Fruit fly (Drosophila melanogaster) whole organism: ENCODE measurements around the gene CG14377.

Experiments used
- CG8478 ChIP-seq: fragments of >200 bp; optimal IDR thresholded peaks from 2 replicates; lab custom pipeline; 2018; ENCODE audit warnings: inconsistent platforms
- Dll ChIP-seq: fragments of >200 bp; optimal IDR thresholded peaks from 2 replicates; lab custom pipeline; 2017
- EcR ChIP-seq, 2 experiments: fragments of >200 bp; optimal IDR thresholded peaks; 2 replicates each; lab custom pipeline; 2017; ENCODE audit warnings: missing biosample characterization in 2 of 2, missing genetic modification characterization in 2 of 2, missing genetic modification reagents in 2 of 2
- pan ChIP-seq: fragments of >200 bp; optimal IDR thresholded peaks from 2 replicates; lab custom pipeline; 2017
- psq ChIP-seq: fragments of >200 bp; optimal IDR thresholded peaks from 2 replicates; lab custom pipeline; 2017
- usp ChIP-seq: fragments of >200 bp; optimal IDR thresholded peaks from 2 replicates; lab custom pipeline; 2017; ENCODE audit warnings: missing biosample characterization, missing genetic modification characterization, mixed read lengths

Gene CG14377

DNA sequence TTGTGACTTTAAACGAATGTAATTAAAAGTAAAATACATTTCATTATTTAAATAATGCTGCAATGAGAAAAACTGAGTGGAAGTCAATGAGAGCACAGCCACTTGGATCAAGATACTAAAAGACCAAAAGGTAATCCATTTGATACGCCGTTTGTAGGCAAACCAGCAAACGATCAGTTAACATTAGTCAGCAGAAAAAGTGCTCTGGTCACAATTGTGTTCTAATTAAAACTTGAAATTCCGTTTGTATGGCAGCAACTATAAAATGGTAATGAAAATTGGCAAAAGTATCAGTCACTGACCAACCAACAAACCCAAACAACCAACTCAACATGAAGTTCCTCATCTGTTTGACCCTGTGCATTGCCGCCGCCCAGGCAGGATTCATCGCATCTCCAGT is at the start of gene CG14377:
TSS of gene CG14377 (plus strand) at position 301 of the 400 bp plus-strand sequence.
- TF ChIP-seq CG8478: no peak
- no peak for TF ChIP-seq psq (lab: Kevin White, UChicago)
- TF ChIP-seq pan: no peak

DNA sequence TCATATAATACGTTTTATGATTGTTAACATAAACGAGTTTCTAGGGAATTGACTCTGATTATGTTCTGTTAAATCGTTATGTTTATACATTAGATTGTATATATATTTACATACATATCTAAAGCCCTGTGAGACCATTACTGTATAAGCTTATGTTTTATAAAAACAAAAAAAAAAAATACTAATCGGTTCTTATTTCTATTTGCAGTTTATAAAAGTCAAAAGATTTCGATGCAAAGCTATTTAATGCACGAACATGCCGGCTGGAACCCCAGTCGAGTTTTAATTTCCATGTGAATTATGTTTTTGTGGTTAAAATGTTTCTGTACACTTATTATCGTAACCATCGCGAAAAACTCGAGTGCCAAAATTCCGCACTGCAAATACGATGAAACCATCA is 44.3 kb upstream of the CG14377 start, which contains the start of gene mthl12:
TSS of gene mthl12 (plus strand) at position 301 of the 400 bp plus-strand sequence.
- TF ChIP-seq psq (lab: Kevin White, UChicago) (no peak), CG8478 (no peak), pan (no peak), usp (GFP tag; lab: Kevin White, UChicago) (no peak), EcR (GFP tag; optimal IDR thresholded peaks at IDR 0.05; lab: Kevin White, UChicago) (no peak), Dll (no peak)

DNA sequence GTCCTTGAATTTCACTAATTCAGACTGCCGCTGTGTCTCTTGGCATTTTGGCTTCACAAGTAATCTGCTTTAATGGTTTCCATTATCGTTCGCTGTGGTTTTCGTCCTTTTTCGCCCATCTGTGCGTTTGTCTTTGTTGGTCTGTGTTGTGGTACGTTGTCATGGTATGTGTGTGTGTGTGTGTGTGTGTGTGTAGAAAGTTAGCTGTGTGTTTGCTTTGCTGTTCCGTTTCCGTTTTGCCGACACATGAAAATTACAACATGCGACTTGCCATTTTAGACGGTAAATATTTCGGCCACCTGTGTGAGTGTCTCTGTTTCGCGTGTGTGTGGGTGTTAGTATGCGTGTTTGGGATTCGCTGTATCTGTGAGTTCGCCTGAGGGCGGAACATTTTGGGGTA is 40.7 kb upstream of the CG14377 start:
- no peak for TF ChIP-seq pan
- TF ChIP-seq CG8478: no peak
- no peak for TF ChIP-seq EcR (GFP tag; optimal IDR thresholded peaks at IDR 0.05; lab: Kevin White, UChicago)
- no peak for TF ChIP-seq psq (lab: Kevin White, UChicago)
- TF ChIP-seq usp (GFP tag; lab: Kevin White, UChicago): no peak
- no peak for TF ChIP-seq Dll

DNA sequence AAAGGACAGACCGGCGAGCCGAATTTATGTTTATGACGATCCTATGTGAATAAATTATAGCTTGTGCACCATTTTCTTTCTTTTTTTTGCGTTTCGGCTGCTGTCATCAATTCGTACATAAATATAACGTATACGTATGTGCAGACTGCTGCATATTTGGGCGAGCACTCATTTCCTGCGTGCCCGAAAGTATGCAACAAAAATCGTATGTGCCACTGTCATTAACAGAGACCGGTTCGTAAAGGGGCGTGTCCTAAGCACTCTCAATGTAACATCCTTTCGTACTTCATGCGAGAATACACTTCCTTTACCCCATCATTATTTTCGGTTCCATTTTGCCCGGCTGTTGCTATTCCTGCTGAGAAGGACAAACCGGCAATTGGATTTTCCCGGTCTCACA is 37.5 kb upstream of the CG14377 start:
- TF ChIP-seq psq (lab: Kevin White, UChicago) (no peak), pan (no peak), usp (GFP tag; lab: Kevin White, UChicago) (no peak), Dll (no peak), CG8478 (no peak), EcR (GFP tag; optimal IDR thresholded peaks at IDR 0.05; lab: Kevin White, UChicago) (no peak)

DNA sequence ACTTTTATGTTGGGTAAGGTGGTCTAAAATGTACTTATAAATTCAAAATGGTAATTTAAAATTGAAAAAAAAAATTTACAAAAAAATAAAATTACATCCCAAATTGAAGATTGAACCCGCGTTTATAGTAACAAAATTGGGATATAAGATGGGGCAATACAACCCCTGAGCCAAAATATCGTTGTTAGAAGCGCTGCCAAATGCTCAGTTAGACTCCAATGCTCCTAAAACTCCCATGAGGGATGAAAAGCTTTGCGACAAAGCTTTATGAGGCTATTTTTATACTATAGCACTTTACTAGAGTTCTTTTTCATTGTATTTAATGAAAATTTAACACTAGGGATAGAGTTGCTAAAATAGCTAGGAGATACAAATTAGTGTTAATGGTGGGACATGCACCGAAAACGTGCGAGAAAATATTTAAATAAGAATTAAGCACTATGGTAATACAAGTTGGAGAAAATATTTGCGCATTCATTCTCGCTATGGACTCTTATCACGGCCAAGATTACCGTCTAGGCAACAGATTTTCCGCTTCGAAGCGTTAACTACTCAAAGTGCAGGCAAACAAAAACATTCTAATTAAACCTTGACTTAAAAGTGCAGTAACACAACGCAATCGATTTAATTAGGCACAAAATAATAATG is 34.2 kb upstream of the CG14377 start:
- TF ChIP-seq Dll (no peak), EcR (GFP tag; optimal IDR thresholded peaks at IDR 0.05; lab: Kevin White, UChicago) (no peak), psq (lab: Kevin White, UChicago) (no peak), usp (GFP tag; lab: Kevin White, UChicago) (no peak), pan (no peak), CG8478 (no peak)

DNA sequence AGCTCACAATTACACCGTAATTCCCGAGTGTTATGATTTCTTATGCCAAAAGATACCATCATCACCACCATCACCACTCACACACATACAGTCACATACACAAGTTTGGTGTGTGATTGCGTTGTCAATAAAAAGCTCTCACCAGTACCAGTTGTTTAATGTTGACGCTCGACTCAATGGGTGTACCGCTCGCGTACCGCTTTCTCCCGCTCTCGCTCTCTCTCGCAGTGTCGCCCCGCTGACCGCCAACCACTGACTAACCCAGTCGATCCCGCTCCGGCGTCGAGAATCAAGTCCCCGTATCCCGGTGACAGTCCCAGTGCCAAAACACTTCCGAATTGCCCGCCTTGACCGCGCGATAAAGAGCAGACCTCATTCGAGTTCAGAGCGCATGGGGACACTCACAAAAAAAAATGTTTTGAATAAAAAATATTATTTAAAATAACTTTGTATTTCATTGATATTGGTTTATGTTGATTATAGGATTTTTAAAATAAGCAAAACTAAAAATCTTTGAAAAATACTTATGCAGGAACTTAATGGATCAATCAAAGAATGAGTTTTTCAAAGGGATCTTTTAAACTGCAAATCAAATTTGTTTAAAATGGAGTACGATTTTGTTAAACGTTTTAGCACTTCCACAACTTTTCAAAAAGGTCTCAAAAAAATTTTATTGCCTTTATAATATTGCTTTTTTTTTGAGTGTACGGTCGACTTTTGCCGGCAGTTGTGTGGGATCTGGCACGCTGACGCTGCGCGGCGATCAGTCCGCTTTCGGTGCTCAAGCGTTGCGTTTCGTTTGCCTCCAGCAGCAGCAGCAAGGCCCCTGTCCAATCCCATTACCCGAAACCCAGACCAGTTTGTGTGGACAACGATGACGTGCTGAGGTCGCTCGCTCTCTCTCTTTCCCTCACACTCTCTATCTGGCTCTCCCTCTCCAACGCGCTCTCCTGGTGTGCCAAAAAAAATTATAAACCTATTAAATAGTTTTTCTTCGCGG is 33.2 kb upstream of the CG14377 start, which contains the start of gene Dic1:
TSS of gene Dic1 (plus strand) at position 764 of the 1,000 bp plus-strand sequence.
- TF ChIP-seq Dll (peak; percentile 90), pan (no peak), EcR (GFP tag; optimal IDR thresholded peaks at IDR 0.05; lab: Kevin White, UChicago) (no peak)

DNA sequence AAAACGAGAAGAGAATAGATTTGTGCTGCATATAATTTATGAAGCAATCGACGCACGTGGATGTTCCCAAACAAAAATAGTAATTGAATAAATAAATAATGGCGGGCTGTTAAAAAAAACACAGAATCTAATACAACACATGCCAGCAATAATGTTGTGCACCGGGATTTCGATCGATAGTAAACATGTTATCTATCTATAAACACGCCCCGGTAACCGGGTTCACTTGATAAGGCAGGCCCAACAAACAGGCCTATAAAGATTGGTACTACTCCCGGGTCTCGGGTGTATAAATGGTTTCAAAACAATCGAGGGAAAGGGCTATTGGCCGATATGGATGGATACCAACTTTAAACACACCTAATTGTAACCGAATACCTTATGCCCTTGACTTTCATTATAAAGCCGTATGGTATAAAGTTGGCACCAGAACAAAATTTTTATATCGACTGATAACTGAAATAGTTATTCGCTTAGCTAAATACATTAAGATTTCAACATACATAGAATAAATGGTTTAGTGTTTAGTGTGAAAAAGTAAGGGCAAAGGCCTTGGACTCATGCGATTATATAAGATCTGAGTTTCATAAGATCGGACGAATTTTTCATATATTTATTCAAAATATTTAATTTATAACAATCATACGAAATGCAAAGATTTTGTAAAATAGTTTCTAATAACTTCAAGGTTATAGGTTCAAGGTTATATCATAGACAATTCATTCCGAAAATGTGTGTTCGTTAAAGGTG is 31.8 kb upstream of the CG14377 start:
- TF ChIP-seq psq (lab: Kevin White, UChicago): no peak
- no peak for TF ChIP-seq pan
- TF ChIP-seq Dll: no peak
- no peak for TF ChIP-seq CG8478
- TF ChIP-seq usp (GFP tag; lab: Kevin White, UChicago): no peak
- no peak for TF ChIP-seq EcR (GFP tag; optimal IDR thresholded peaks at IDR 0.05; lab: Kevin White, UChicago)

DNA sequence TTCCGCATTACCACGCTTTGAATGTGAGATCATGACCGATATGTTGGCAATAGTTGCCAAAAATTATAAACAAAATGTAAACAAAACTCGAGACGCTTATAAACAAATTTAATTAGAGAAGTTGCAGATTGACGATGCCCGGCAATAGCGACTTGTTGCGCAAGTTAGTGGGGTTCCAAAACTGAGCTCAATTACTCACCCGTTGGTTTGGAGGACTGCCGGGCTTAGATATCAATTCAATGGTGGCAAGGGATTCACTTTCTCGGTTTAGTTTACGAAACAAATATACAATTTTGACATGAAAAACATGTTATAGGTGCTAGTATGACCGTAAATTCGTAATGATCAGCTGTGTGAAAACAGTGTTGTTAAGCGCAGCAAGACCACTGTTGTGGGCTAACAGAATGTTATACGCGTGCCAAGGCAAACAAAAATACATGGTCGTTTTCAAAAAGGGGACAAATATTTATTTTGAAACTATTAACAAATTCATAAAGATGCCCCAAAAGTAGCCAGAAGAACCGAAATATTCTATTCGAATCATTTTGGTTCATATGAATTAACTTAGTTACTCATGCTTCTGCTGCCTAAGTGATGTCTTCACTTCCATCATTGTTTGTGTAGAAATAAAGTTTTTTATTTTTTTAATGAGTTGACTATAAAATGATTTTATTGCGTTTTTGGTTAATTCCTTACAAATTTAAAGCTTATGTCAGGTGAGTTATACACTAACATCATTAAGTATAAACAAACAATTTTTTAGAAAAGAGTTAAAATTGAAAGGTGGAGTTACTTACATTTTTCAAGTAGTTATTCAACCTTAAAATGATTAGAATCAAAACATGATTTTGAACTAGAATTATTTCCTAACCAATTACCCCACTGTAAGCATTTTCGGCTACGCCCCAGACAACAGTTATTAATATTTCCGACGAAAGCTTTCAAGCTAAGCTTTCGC is 30.8 kb upstream of the CG14377 start, which contains the start of gene Elp6:
TSS of gene Elp6 (minus strand) at position 350 of the 958 bp plus-strand sequence.
- TF ChIP-seq usp (GFP tag; lab: Kevin White, UChicago): no peak
- TF ChIP-seq psq (lab: Kevin White, UChicago): no peak
- TF ChIP-seq pan: no peak
- TF ChIP-seq Dll: no peak
- no peak for TF ChIP-seq CG8478
- TF ChIP-seq EcR (GFP tag; optimal IDR thresholded peaks at IDR 0.05; lab: Kevin White, UChicago): no peak

DNA sequence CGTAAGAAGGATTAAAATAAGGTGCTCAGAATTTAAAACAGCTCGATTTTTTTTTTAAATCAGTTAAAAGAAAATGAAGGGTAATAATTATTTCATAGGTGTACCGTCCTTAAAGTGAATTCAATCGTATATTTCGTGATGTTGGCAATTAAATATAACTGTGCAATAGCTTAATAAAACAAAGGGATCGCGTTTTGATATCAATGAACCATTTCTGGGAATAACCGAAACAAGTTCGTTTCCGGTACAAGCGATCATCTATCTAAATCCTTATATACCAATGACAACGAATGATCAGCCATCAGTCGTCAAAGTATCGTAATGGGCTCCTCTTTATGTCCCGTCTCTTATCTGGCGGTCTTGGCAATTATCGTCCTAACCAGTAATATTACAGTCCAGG is 28.3 kb upstream of the CG14377 start, which contains the start of gene CheA87a:
TSS of gene CheA87a (plus strand) at position 301 of the 400 bp plus-strand sequence.
- TF ChIP-seq psq (lab: Kevin White, UChicago) (no peak), Dll (no peak), EcR (GFP tag; optimal IDR thresholded peaks at IDR 0.05; lab: Kevin White, UChicago) (no peak), usp (GFP tag; lab: Kevin White, UChicago) (no peak), CG8478 (no peak), pan (no peak)

DNA sequence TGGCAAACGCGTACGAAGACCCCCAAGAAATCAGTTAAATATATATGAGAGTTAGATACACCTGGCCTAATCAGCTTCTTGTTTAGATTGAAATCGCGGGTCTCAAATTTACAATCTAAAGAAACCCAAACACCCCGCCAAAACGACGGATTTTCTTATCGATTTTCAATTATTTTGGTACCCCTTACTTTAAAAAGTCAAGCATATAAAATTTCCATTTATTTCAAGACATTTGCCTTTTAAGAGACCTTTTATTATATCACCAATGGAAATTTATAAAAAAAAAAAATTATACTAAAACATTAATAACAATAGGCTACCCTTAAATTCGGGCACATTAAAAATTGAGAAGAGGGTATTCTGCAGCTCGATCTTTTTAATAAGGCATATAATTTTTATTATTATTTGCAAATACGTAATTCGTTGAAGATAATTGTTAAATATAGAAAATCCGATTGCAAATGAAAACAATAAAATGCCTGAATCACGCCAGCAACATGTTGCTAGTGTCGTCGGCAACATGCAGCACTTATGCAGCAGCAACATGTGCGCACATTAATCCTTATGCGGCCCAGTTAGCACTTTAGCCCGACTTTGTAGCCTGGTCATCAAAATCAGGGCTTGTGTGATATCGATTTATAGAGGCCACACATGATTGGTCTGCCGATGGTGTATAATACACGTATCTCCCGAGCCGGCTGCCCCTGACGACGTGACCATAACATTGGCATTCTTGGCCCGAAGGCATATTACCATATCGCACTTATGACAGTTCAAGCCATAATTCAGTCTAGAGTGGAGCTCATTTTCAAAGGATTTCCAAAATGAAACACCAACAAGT is 25.6 kb upstream of the CG14377 start, which contains the start of the genes Lip3 and CG34309:
TSS of gene Lip3 (minus strand) at position 65 of the 841 bp plus-strand sequence.
TSS of gene CG34309 (plus strand) at position 791 of the 841 bp plus-strand sequence.
- TF ChIP-seq Dll: no peak
- peak; percentile 53 for TF ChIP-seq pan
